Fruit fly (Drosophila melanogaster) whole organism, wandering third instar larva: ENCODE data around the gene CG6465.

Source experiments
- Abd-B ChIP-seq: fragments of >200 bp; optimal IDR thresholded peaks from 2 replicates; lab custom pipeline; 2017; ENCODE audit warnings: missing biosample characterization, missing genetic modification characterization
- CG32264 ChIP-seq: fragments of 200-800 bp; sonication (Bioruptor generic); optimal IDR thresholded peaks from 2 replicates; lab custom pipeline; 2016; ENCODE audit warnings: missing biosample characterization, missing genetic modification characterization
- CG9705 ChIP-seq: fragments of 200-800 bp; sonication (Bioruptor generic); optimal IDR thresholded peaks from 2 replicates; lab custom pipeline; 2018; ENCODE audit warnings: missing biosample characterization, mild to moderate bottlenecking, missing genetic modification characterization
- CrebA ChIP-seq: fragments of 200-800 bp; sonication (Bioruptor generic); optimal IDR thresholded peaks from 2 replicates; lab custom pipeline; 2016; ENCODE audit warnings: missing biosample characterization, mild to moderate bottlenecking, missing genetic modification characterization, borderline replicate concordance
- Dfd ChIP-seq: fragments of >200 bp; optimal IDR thresholded peaks from 2 replicates; lab custom pipeline; 2017; ENCODE audit warnings: missing biosample characterization, missing genetic modification characterization
- Dif ChIP-seq: fragments of 200-275, 200-300 bp; sonication (Bioruptor generic); optimal IDR thresholded peaks from 2 replicates; lab custom pipeline; 2018; ENCODE audit warnings: missing biosample characterization, missing genetic modification characterization; ENCODE audit not compliant: partially characterized antibody
- GATAd ChIP-seq: sonication (Bioruptor generic); optimal IDR thresholded peaks from 2 replicates; lab custom pipeline; 2016; ENCODE audit warnings: missing biosample characterization, missing genetic modification characterization
- HLH106 ChIP-seq: fragments of 200-800 bp; optimal IDR thresholded peaks from 3 replicates; lab custom pipeline; 2019; ENCODE audit warnings: missing biosample characterization, mild to moderate bottlenecking, missing genetic modification characterization, moderate library complexity
- Hnf4 ChIP-seq: fragments of 200-800 bp; sonication (Bioruptor generic); optimal IDR thresholded peaks from 2 replicates; lab custom pipeline; 2016; ENCODE audit warnings: missing biosample characterization, mild to moderate bottlenecking, missing genetic modification characterization
- Hr78 ChIP-seq: fragments of >200 bp; optimal IDR thresholded peaks from 2 replicates; lab custom pipeline; 2017; ENCODE audit warnings: missing biosample characterization, missing genetic modification characterization
- Hr83 ChIP-seq: fragments of 200-300 bp; sonication (Bioruptor generic); optimal IDR thresholded peaks from 2 replicates; lab custom pipeline; 2016; ENCODE audit warnings: missing biosample characterization, mild to moderate bottlenecking, missing genetic modification characterization, moderate library complexity; ENCODE audit not compliant: poor library complexity, severe bottlenecking
- Mio ChIP-seq: sonication (Bioruptor generic); optimal IDR thresholded peaks from 2 replicates; lab custom pipeline; 2016; ENCODE audit warnings: missing biosample characterization, missing genetic modification characterization
- Myc ChIP-seq: fragments of >200 bp; optimal IDR thresholded peaks from 2 replicates; lab custom pipeline; 2017
- N ChIP-seq: fragments of >200 bp; optimal IDR thresholded peaks from 2 replicates; lab custom pipeline; 2018; ENCODE audit warnings: missing biosample characterization, missing external identifiers, missing genetic modification characterization
- OdsH ChIP-seq: fragments of 200-800 bp; sonication (Bioruptor generic); optimal IDR thresholded peaks from 2 replicates; lab custom pipeline; 2016; ENCODE audit warnings: missing biosample characterization, mild to moderate bottlenecking, missing genetic modification characterization
- Rel ChIP-seq, 2 experiments: fragments of 200-800 bp; sonication (Bioruptor generic) in 1 of 2; optimal IDR thresholded peaks; 2 replicates in 1 of 2; 3 replicates in 1 of 2; lab custom pipeline; 2016 to 2019; ENCODE audit warnings: mild to moderate bottlenecking in 2 of 2, missing biosample characterization in 2 of 2, missing genetic modification characterization in 2 of 2, moderate library complexity in 1 of 2
- Sp1 ChIP-seq: fragments of 200-800 bp; sonication (Bioruptor generic); optimal IDR thresholded peaks from 3 replicates; lab custom pipeline; 2019; ENCODE audit warnings: missing biosample characterization, mild to moderate bottlenecking, missing genetic modification characterization, moderate library complexity
- Vsx2 ChIP-seq: fragments of 200-300, 225-300 bp; sonication (Bioruptor generic); optimal IDR thresholded peaks from 2 replicates; lab custom pipeline; 2018; ENCODE audit warnings: missing biosample characterization, missing genetic modification characterization; ENCODE audit not compliant: partially characterized antibody
- brk ChIP-seq: fragments of 200-800 bp; sonication (Bioruptor generic); optimal IDR thresholded peaks from 2 replicates; lab custom pipeline; 2016; ENCODE audit warnings: missing biosample characterization, mild to moderate bottlenecking, missing genetic modification characterization
- dl ChIP-seq, 2 experiments: fragments of 175-275, 200-275 bp in 1 of 2; fragments of 200-275 bp in 1 of 2; sonication (Bioruptor generic); optimal IDR thresholded peaks; lab custom pipeline; 2018; ENCODE audit warnings: mild to moderate bottlenecking in 2 of 2, missing biosample characterization in 2 of 2, missing genetic modification characterization in 2 of 2, moderate library complexity in 2 of 2; ENCODE audit not compliant: partially characterized antibody in 2 of 2, insufficient read depth in 1 of 2
- dmrt93B ChIP-seq: fragments of 200-800 bp; sonication (Bioruptor generic); optimal IDR thresholded peaks from 2 replicates; lab custom pipeline; 2018; ENCODE audit warnings: missing biosample characterization, mild to moderate bottlenecking, missing genetic modification characterization
- ey ChIP-seq: fragments of 200-800 bp; sonication (Bioruptor generic); optimal IDR thresholded peaks from 2 replicates; lab custom pipeline; 2016; ENCODE audit warnings: missing biosample characterization, missing genetic modification characterization
- foxo ChIP-seq, 2 experiments: fragments of 200-800 bp; sonication (Bioruptor generic); optimal IDR thresholded peaks; 2 replicates in 1 of 2; 3 replicates in 1 of 2; lab custom pipeline; 2016 to 2017; ENCODE audit warnings: missing biosample characterization in 2 of 2, missing genetic modification characterization in 2 of 2
- fru ChIP-seq: fragments of 200-800 bp; sonication (Bioruptor generic); optimal IDR thresholded peaks from 3 replicates; lab custom pipeline; 2016; ENCODE audit warnings: missing biosample characterization, mild to moderate bottlenecking, missing genetic modification characterization
- h ChIP-seq: fragments of 200-800 bp; sonication (Bioruptor generic); optimal IDR thresholded peaks from 3 replicates; lab custom pipeline; 2016; ENCODE audit warnings: missing biosample characterization, mild to moderate bottlenecking, missing genetic modification characterization
- jim ChIP-seq: fragments of 175-275, 200-325 bp; sonication (Bioruptor generic); optimal IDR thresholded peaks from 2 replicates; lab custom pipeline; 2016; ENCODE audit warnings: missing biosample characterization, mild to moderate bottlenecking, missing genetic modification characterization
- lola ChIP-seq: fragments of >200 bp; optimal IDR thresholded peaks from 2 replicates; lab custom pipeline; 2017; ENCODE audit warnings: missing biosample characterization, missing genetic modification characterization
- pan ChIP-seq: fragments of >200 bp; optimal IDR thresholded peaks from 2 replicates; lab custom pipeline; 2017
- psq ChIP-seq: fragments of 200-800 bp; sonication (Bioruptor generic); optimal IDR thresholded peaks from 3 replicates; lab custom pipeline; 2017; ENCODE audit warnings: missing biosample characterization, mild to moderate bottlenecking, missing genetic modification characterization, moderate library complexity
- rgr ChIP-seq: fragments of 200-800 bp; sonication (Bioruptor generic); optimal IDR thresholded peaks from 3 replicates; lab custom pipeline; 2016; ENCODE audit warnings: missing biosample characterization, mild to moderate bottlenecking, missing genetic modification characterization
- sage ChIP-seq: fragments of 200-800 bp; sonication (Bioruptor generic); optimal IDR thresholded peaks from 2 replicates; lab custom pipeline; 2016; ENCODE audit warnings: missing biosample characterization, mild to moderate bottlenecking, missing genetic modification characterization
- sv ChIP-seq: fragments of 200-800 bp; sonication (Bioruptor generic); optimal IDR thresholded peaks from 3 replicates; lab custom pipeline; 2016; ENCODE audit warnings: missing biosample characterization, missing genetic modification characterization
- tai ChIP-seq: sonication (Bioruptor generic); optimal IDR thresholded peaks from 2 replicates; lab custom pipeline; 2016; ENCODE audit warnings: missing biosample characterization, missing genetic modification characterization
- usp ChIP-seq: fragments of >200 bp; optimal IDR thresholded peaks from 2 replicates; lab custom pipeline; 2017; ENCODE audit warnings: missing biosample characterization, missing genetic modification characterization
- woc ChIP-seq: sonication (Bioruptor generic); optimal IDR thresholded peaks from 2 replicates; lab custom pipeline; 2016; ENCODE audit warnings: missing biosample characterization, mild to moderate bottlenecking, missing genetic modification characterization

Gene CG6465

DNA sequence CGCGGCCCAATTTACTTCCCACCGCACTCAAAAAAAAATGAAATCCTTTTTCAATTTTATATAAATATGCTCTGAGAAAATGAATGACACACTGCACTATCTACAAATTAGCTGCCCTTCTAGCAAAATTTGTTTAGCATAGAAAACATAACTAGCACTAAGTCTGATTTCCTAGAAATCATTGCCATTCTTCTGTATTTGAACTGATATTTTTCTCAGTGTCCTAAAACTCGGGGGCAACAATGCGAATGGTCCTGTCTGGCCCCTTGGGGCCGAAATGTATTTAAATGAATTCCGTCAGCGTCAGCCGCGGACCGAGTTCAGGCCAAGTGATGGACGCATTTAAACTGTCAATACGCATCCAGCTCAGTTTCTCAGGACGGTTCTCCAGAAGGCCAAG, 4.4 kb downstream of the CG6465 start:
- TF ChIP-seq jim (GFP tag; lab: Kevin White, UChicago) (no peak), CG32264 (GFP tag; lab: Kevin White, UChicago) (no peak), Vsx2 (GFP tag; lab: Kevin White, UChicago) (no peak), OdsH (no peak), psq (GFP tag; lab: Kevin White, UChicago) (no peak), ey (GFP tag; lab: Kevin White, UChicago) (peak; percentile 8), brk (GFP tag; lab: Kevin White, UChicago) (no peak), lola (GFP tag; lab: Kevin White, UChicago) (no peak), Hr78 (GFP tag; lab: Kevin White, UChicago) (no peak), Dif (GFP tag; lab: Kevin White, UChicago) (no peak), woc (GFP tag; lab: Kevin White, UChicago) (no peak), Hr83 (GFP tag; lab: Kevin White, UChicago) (no peak), usp (GFP tag; lab: Kevin White, UChicago) (no peak), dl (GFP tag; optimal IDR thresholded peaks at IDR 0.05; lab: Kevin White, UChicago; ENCODE audit: insufficient read depth in 1 of 2, partially characterized antibody in 2 of 2) (no peak), dmrt93B (GFP tag; lab: Kevin White, UChicago) (no peak), tai (GFP tag; lab: Kevin White, UChicago) (no peak), Rel (GFP tag; optimal IDR thresholded peaks at IDR 0.05; lab: Kevin White, UChicago) (no peak), Rel (tag; optimal IDR thresholded peaks at IDR 0.05; lab: Kevin White, UChicago) (no peak), foxo (GFP tag; optimal IDR thresholded peaks at IDR 0.05; lab: Kevin White, UChicago) (peak in 1 of 2 experiments; percentile 23), N (no peak), fru (GFP tag; lab: Kevin White, UChicago) (peak; percentile 16), sage (GFP tag; lab: Kevin White, UChicago) (no peak)

DNA sequence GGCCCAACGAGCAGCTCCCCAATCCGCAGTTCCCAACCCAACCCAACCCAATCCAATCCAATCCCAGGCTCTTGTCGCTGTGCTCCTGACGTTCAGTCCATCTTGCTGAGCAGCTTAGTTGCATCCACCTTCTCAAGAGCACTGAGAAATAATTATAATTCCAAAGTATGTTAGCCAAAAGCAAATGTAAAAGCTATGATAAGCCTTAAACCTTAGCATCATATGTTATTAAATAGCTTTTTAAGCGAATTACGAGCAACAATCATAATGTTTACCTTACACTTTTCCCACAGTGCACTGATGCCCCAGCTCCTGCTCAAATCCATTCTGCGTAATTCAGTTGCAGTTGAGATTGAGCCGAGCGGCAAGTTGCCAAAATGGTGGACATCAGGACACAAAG, 7.1 kb downstream of the CG6465 start:
- TF ChIP-seq tai (GFP tag; lab: Kevin White, UChicago) (no peak), Dfd (GFP tag; lab: Kevin White, UChicago) (no peak), dl (GFP tag; optimal IDR thresholded peaks at IDR 0.05; lab: Kevin White, UChicago; ENCODE audit: insufficient read depth in 1 of 2, partially characterized antibody in 2 of 2) (no peak), foxo (GFP tag; optimal IDR thresholded peaks at IDR 0.05; lab: Kevin White, UChicago) (peak in 1 of 2 experiments; percentile 48), dmrt93B (GFP tag; lab: Kevin White, UChicago) (no peak), jim (GFP tag; lab: Kevin White, UChicago) (no peak), woc (GFP tag; lab: Kevin White, UChicago) (peak; percentile 5), h (GFP tag; lab: Kevin White, UChicago) (peak; percentile 65), Hr78 (GFP tag; lab: Kevin White, UChicago) (no peak), rgr (GFP tag; lab: Kevin White, UChicago) (peak; percentile 41), CG32264 (GFP tag; lab: Kevin White, UChicago) (no peak), HLH106 (peak; percentile 65), GATAd (GFP tag; lab: Kevin White, UChicago) (no peak), sv (GFP tag; lab: Kevin White, UChicago) (no peak), sage (GFP tag; lab: Kevin White, UChicago) (no peak), psq (GFP tag; lab: Kevin White, UChicago) (peak; percentile 4), pan (no peak), ey (GFP tag; lab: Kevin White, UChicago) (peak; percentile 44), Abd-B (GFP tag; lab: Kevin White, UChicago) (no peak), OdsH (peak; percentile 12), Hnf4 (GFP tag; lab: Kevin White, UChicago) (no peak), fru (GFP tag; lab: Kevin White, UChicago) (peak; percentile 53), Sp1 (GFP tag; lab: Kevin White, UChicago) (peak; percentile 42), Mio (GFP tag; lab: Kevin White, UChicago) (no peak)

DNA sequence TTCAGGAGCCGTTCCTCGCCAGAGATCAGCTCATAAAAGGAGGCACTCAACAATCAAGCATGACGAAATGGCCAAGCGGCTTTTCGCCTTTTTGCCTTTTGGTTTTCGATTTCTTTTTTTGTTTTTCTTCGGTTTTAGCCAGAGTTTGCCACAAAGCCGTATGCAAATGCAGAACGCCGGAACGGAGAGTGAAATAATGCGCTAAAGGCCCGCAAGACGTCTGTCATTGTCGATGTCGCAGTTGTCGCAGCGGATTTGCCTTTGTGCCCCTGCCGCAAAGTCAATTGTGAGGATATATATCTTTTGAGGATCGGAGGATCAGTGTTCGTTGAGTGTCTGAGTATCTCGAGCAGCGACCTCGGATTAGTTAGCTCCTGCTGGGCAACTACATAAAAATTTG, 9.1 kb downstream of the CG6465 start:
- TF ChIP-seq usp (GFP tag; lab: Kevin White, UChicago) (no peak), OdsH (no peak), Myc (lab: Kevin White, UChicago) (no peak), rgr (GFP tag; lab: Kevin White, UChicago) (no peak), CrebA (GFP tag; lab: Kevin White, UChicago) (no peak), brk (GFP tag; lab: Kevin White, UChicago) (no peak), CG9705 (GFP tag; lab: Kevin White, UChicago) (no peak), Sp1 (GFP tag; lab: Kevin White, UChicago) (no peak), Hr83 (GFP tag; lab: Kevin White, UChicago) (no peak), Hnf4 (GFP tag; lab: Kevin White, UChicago) (no peak), psq (GFP tag; lab: Kevin White, UChicago) (no peak), Vsx2 (GFP tag; lab: Kevin White, UChicago) (no peak), pan (no peak)
